Fruit fly (Drosophila melanogaster) whole organism, wandering third instar larva: ENCODE data around the gene CG15601.
A peak's percentile ranks its signal among the peaks of the same experiment; 100 is the strongest.

Experiments used
- Abd-B ChIP-seq: fragments of >200 bp; optimal IDR thresholded peaks from 2 replicates; lab custom pipeline; 2017; ENCODE audit warnings: missing biosample characterization, missing genetic modification characterization
- CG32264 ChIP-seq: fragments of 200-800 bp; sonication (Bioruptor generic); optimal IDR thresholded peaks from 2 replicates; lab custom pipeline; 2016; ENCODE audit warnings: missing biosample characterization, missing genetic modification characterization
- CG9705 ChIP-seq: fragments of 200-800 bp; sonication (Bioruptor generic); optimal IDR thresholded peaks from 2 replicates; lab custom pipeline; 2018; ENCODE audit warnings: missing biosample characterization, mild to moderate bottlenecking, missing genetic modification characterization
- CrebA ChIP-seq: fragments of 200-800 bp; sonication (Bioruptor generic); optimal IDR thresholded peaks from 2 replicates; lab custom pipeline; 2016; ENCODE audit warnings: missing biosample characterization, mild to moderate bottlenecking, missing genetic modification characterization, borderline replicate concordance
- Dfd ChIP-seq: fragments of >200 bp; optimal IDR thresholded peaks from 2 replicates; lab custom pipeline; 2017; ENCODE audit warnings: missing biosample characterization, missing genetic modification characterization
- Dif ChIP-seq: fragments of 200-275, 200-300 bp; sonication (Bioruptor generic); optimal IDR thresholded peaks from 2 replicates; lab custom pipeline; 2018; ENCODE audit warnings: missing biosample characterization, missing genetic modification characterization; ENCODE audit not compliant: partially characterized antibody
- HLH106 ChIP-seq: fragments of 200-800 bp; optimal IDR thresholded peaks from 3 replicates; lab custom pipeline; 2019; ENCODE audit warnings: missing biosample characterization, mild to moderate bottlenecking, missing genetic modification characterization, moderate library complexity
- Hnf4 ChIP-seq: fragments of 200-800 bp; sonication (Bioruptor generic); optimal IDR thresholded peaks from 2 replicates; lab custom pipeline; 2016; ENCODE audit warnings: missing biosample characterization, mild to moderate bottlenecking, missing genetic modification characterization
- Hr78 ChIP-seq: fragments of >200 bp; optimal IDR thresholded peaks from 2 replicates; lab custom pipeline; 2017; ENCODE audit warnings: missing biosample characterization, missing genetic modification characterization
- Hr83 ChIP-seq: fragments of 200-300 bp; sonication (Bioruptor generic); optimal IDR thresholded peaks from 2 replicates; lab custom pipeline; 2016; ENCODE audit warnings: missing biosample characterization, mild to moderate bottlenecking, missing genetic modification characterization, moderate library complexity; ENCODE audit not compliant: poor library complexity, severe bottlenecking
- Jra ChIP-seq: sonication (Bioruptor generic); optimal IDR thresholded peaks from 2 replicates; lab custom pipeline; 2016; ENCODE audit warnings: missing biosample characterization, missing genetic modification characterization
- Mio ChIP-seq: sonication (Bioruptor generic); optimal IDR thresholded peaks from 2 replicates; lab custom pipeline; 2016; ENCODE audit warnings: missing biosample characterization, missing genetic modification characterization
- Myc ChIP-seq: fragments of >200 bp; optimal IDR thresholded peaks from 2 replicates; lab custom pipeline; 2017
- N ChIP-seq: fragments of >200 bp; optimal IDR thresholded peaks from 2 replicates; lab custom pipeline; 2018; ENCODE audit warnings: missing biosample characterization, missing external identifiers, missing genetic modification characterization
- OdsH ChIP-seq: fragments of 200-800 bp; sonication (Bioruptor generic); optimal IDR thresholded peaks from 2 replicates; lab custom pipeline; 2016; ENCODE audit warnings: missing biosample characterization, mild to moderate bottlenecking, missing genetic modification characterization
- Rel ChIP-seq, 2 experiments: fragments of 200-800 bp; sonication (Bioruptor generic) in 1 of 2; optimal IDR thresholded peaks; 2 replicates in 1 of 2; 3 replicates in 1 of 2; lab custom pipeline; 2016 to 2019; ENCODE audit warnings: mild to moderate bottlenecking in 2 of 2, missing biosample characterization in 2 of 2, missing genetic modification characterization in 2 of 2, moderate library complexity in 1 of 2
- Sp1 ChIP-seq: fragments of 200-800 bp; sonication (Bioruptor generic); optimal IDR thresholded peaks from 3 replicates; lab custom pipeline; 2019; ENCODE audit warnings: missing biosample characterization, mild to moderate bottlenecking, missing genetic modification characterization, moderate library complexity
- Vsx2 ChIP-seq: fragments of 200-300, 225-300 bp; sonication (Bioruptor generic); optimal IDR thresholded peaks from 2 replicates; lab custom pipeline; 2018; ENCODE audit warnings: missing biosample characterization, missing genetic modification characterization; ENCODE audit not compliant: partially characterized antibody
- br ChIP-seq: fragments of 200-800 bp; sonication (Bioruptor generic); optimal IDR thresholded peaks from 2 replicates; lab custom pipeline; 2016; ENCODE audit warnings: missing biosample characterization, missing genetic modification characterization
- brk ChIP-seq: fragments of 200-800 bp; sonication (Bioruptor generic); optimal IDR thresholded peaks from 2 replicates; lab custom pipeline; 2016; ENCODE audit warnings: missing biosample characterization, mild to moderate bottlenecking, missing genetic modification characterization
- dl ChIP-seq, 2 experiments: fragments of 175-275, 200-275 bp in 1 of 2; fragments of 200-275 bp in 1 of 2; sonication (Bioruptor generic); optimal IDR thresholded peaks; lab custom pipeline; 2018; ENCODE audit warnings: mild to moderate bottlenecking in 2 of 2, missing biosample characterization in 2 of 2, missing genetic modification characterization in 2 of 2, moderate library complexity in 2 of 2; ENCODE audit not compliant: partially characterized antibody in 2 of 2, insufficient read depth in 1 of 2
- dmrt93B ChIP-seq: fragments of 200-800 bp; sonication (Bioruptor generic); optimal IDR thresholded peaks from 2 replicates; lab custom pipeline; 2018; ENCODE audit warnings: missing biosample characterization, mild to moderate bottlenecking, missing genetic modification characterization
- dsf ChIP-seq: sonication (Bioruptor generic); optimal IDR thresholded peaks from 2 replicates; lab custom pipeline; 2016; ENCODE audit warnings: missing biosample characterization, missing genetic modification characterization, borderline replicate concordance
- ey ChIP-seq: fragments of 200-800 bp; sonication (Bioruptor generic); optimal IDR thresholded peaks from 2 replicates; lab custom pipeline; 2016; ENCODE audit warnings: missing biosample characterization, missing genetic modification characterization
- foxo ChIP-seq, 2 experiments: fragments of 200-800 bp; sonication (Bioruptor generic); optimal IDR thresholded peaks; 2 replicates in 1 of 2; 3 replicates in 1 of 2; lab custom pipeline; 2016 to 2017; ENCODE audit warnings: missing biosample characterization in 2 of 2, missing genetic modification characterization in 2 of 2
- fru ChIP-seq: fragments of 200-800 bp; sonication (Bioruptor generic); optimal IDR thresholded peaks from 3 replicates; lab custom pipeline; 2016; ENCODE audit warnings: missing biosample characterization, mild to moderate bottlenecking, missing genetic modification characterization
- h ChIP-seq: fragments of 200-800 bp; sonication (Bioruptor generic); optimal IDR thresholded peaks from 3 replicates; lab custom pipeline; 2016; ENCODE audit warnings: missing biosample characterization, mild to moderate bottlenecking, missing genetic modification characterization
- lola ChIP-seq: fragments of >200 bp; optimal IDR thresholded peaks from 2 replicates; lab custom pipeline; 2017; ENCODE audit warnings: missing biosample characterization, missing genetic modification characterization
- pan ChIP-seq: fragments of >200 bp; optimal IDR thresholded peaks from 2 replicates; lab custom pipeline; 2017
- psq ChIP-seq: fragments of 200-800 bp; sonication (Bioruptor generic); optimal IDR thresholded peaks from 3 replicates; lab custom pipeline; 2017; ENCODE audit warnings: missing biosample characterization, mild to moderate bottlenecking, missing genetic modification characterization, moderate library complexity
- rgr ChIP-seq: fragments of 200-800 bp; sonication (Bioruptor generic); optimal IDR thresholded peaks from 3 replicates; lab custom pipeline; 2016; ENCODE audit warnings: missing biosample characterization, mild to moderate bottlenecking, missing genetic modification characterization
- sage ChIP-seq: fragments of 200-800 bp; sonication (Bioruptor generic); optimal IDR thresholded peaks from 2 replicates; lab custom pipeline; 2016; ENCODE audit warnings: missing biosample characterization, mild to moderate bottlenecking, missing genetic modification characterization
- sv ChIP-seq: fragments of 200-800 bp; sonication (Bioruptor generic); optimal IDR thresholded peaks from 3 replicates; lab custom pipeline; 2016; ENCODE audit warnings: missing biosample characterization, missing genetic modification characterization
- woc ChIP-seq: sonication (Bioruptor generic); optimal IDR thresholded peaks from 2 replicates; lab custom pipeline; 2016; ENCODE audit warnings: missing biosample characterization, mild to moderate bottlenecking, missing genetic modification characterization

Gene CG15601

DNA sequence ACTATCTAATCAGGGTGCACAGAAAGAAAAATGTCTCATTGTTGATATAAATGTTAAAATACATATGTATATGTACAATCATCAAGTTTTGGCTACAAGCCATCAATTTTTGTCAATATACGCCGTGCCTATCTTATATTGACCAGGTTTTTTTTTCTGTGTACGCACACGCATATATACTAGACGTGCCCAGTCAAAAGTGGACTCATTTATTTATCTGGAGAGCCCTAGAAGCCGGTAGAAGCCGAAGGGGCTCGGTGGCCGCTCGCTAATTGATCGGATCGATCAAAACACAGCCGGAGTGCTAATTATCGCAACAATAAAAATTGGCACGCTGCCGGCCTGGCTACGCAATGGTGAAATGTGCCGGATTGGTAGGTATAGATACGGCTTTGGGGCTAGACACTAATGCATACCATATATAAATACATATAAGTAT lies 29.9 kb downstream of the CG15601 start:
- TF ChIP-seq OdsH (GFP tag; lab: Kevin White, UChicago) (peak; percentile 82), br (peak; percentile 86), ey (GFP tag; lab: Kevin White, UChicago) (peak; percentile 84), Vsx2 (GFP tag; lab: Kevin White, UChicago) (no peak), sv (GFP tag; lab: Kevin White, UChicago) (peak; percentile 55), brk (GFP tag; lab: Kevin White, UChicago) (no peak), psq (peak; percentile 61), woc (GFP tag; lab: Kevin White, UChicago) (peak; percentile 52), Jra (peak; percentile 74), dl (GFP tag; optimal IDR thresholded peaks at IDR 0.05; lab: Kevin White, UChicago; ENCODE audit: insufficient read depth in 1 of 2, partially characterized antibody in 2 of 2) (no peak), Sp1 (GFP tag; lab: Kevin White, UChicago) (peak; percentile 84), fru (peak; percentile 85), Hr83 (GFP tag; lab: Kevin White, UChicago) (peak; percentile 14), CG9705 (GFP tag; lab: Kevin White, UChicago) (no peak), CG32264 (GFP tag; lab: Kevin White, UChicago) (peak; percentile 48), N (no peak), rgr (GFP tag; lab: Kevin White, UChicago) (peak; percentile 82), h (GFP tag; lab: Kevin White, UChicago) (peak; percentile 97), Rel (GFP tag; optimal IDR thresholded peaks at IDR 0.05; lab: Kevin White, UChicago) (no peak), Rel (tag; optimal IDR thresholded peaks at IDR 0.05; lab: Kevin White, UChicago) (peak; percentile 57), Hnf4 (GFP tag; lab: Kevin White, UChicago) (peak; percentile 84), foxo (GFP tag; optimal IDR thresholded peaks at IDR 0.05; lab: Kevin White, UChicago) (peak; percentile 49 to 85), Mio (GFP tag; lab: Kevin White, UChicago) (no peak), HLH106 (tag; lab: Kevin White, UChicago) (peak; percentile 77)

DNA sequence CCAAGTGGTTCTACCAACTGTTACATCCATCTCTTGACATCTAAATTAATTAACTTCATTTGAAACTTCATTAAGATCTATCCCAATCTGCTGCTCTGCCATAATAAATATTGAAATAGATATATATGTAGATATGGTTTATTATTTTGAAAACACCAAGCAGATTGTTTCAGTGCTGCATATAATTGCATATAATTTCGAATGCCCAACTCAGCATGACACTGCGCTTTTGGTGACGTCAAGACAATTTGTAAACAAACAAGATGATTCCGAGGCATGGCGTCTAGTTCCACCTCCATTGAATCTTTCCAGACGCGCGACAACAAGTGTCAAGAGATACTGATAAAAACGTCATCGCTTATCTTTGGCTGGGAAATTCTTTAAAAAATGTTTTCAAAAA lies 30.4 kb downstream of the CG15601 start:
- TF ChIP-seq Hr78 (GFP tag; lab: Kevin White, UChicago) (no peak), CG9705 (GFP tag; lab: Kevin White, UChicago) (no peak), Abd-B (GFP tag; lab: Kevin White, UChicago) (no peak), sage (GFP tag; lab: Kevin White, UChicago) (no peak), br (no peak), Myc (lab: Kevin White, UChicago) (no peak), Vsx2 (GFP tag; lab: Kevin White, UChicago) (no peak), dmrt93B (GFP tag; lab: Kevin White, UChicago) (no peak), CrebA (GFP tag; lab: Kevin White, UChicago) (no peak), Hr83 (GFP tag; lab: Kevin White, UChicago) (no peak), Dif (GFP tag; lab: Kevin White, UChicago) (no peak), ey (GFP tag; lab: Kevin White, UChicago) (no peak), Hnf4 (GFP tag; lab: Kevin White, UChicago) (no peak), Jra (no peak), fru (no peak), Dfd (GFP tag; lab: Kevin White, UChicago) (no peak), psq (no peak), pan (no peak), lola (no peak), CG32264 (GFP tag; lab: Kevin White, UChicago) (no peak)

DNA sequence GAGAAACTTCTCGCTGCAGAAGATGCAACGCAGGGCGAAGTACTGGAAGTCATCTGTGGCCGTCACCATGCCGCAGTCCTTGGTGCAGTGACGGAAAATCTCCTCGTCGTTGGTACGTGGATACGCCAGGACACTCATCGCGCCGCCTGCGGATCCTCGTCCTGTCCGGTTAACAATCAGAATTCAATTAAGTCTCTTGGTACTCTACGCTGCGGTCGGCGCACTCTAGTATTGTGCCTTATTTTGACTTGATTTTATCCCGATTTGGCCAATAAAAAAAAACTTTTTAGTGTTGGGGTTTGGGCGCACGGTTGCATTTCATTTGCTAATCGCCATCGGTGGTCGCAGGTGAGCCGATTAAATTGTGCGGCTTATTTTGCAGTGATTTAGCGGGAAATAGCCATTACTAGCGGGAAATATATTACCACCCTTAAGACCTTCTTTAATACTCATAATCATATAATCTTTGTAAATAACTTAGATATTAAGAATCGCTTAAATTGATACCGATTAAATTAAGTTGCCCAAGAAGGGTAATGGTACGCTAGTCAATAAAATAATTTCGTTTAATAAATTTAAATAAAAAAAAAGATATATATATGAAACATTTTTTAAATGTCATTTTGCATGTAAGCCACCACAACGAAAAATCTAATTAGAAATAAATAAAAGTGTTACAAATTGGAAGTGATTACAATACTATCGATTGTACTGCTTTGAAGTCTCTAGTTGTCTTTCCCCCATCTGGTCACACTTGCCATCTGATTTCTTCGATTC lies 35.6 kb downstream of the CG15601 start, which contains the start of the genes CG8944 and CCT6:
Gene CG8944 (minus strand): TSS at position 327 of the 777 bp plus-strand sequence.
Gene CCT6 (plus strand): TSS at position 744 of the 777 bp plus-strand sequence.
- TF ChIP-seq Myc (lab: Kevin White, UChicago) (peak; percentile 74), Sp1 (GFP tag; lab: Kevin White, UChicago) (peak; percentile 4), dsf (GFP tag; lab: Kevin White, UChicago) (no peak), woc (GFP tag; lab: Kevin White, UChicago) (peak; percentile 16), Abd-B (GFP tag; lab: Kevin White, UChicago) (no peak), Rel (GFP tag; optimal IDR thresholded peaks at IDR 0.05; lab: Kevin White, UChicago) (no peak), Rel (tag; optimal IDR thresholded peaks at IDR 0.05; lab: Kevin White, UChicago) (peak; percentile 11), HLH106 (tag; lab: Kevin White, UChicago) (peak; percentile 21), psq (peak; percentile 18)
